Worm (Caenorhabditis elegans): ENCODE data around the gene gfl-1.
"Not testable (repeated sequence)": the region's sequence is repeated elsewhere in the genome, so short reads cannot be mapped to it uniquely, and the experiment has no call there.

gfl-1 gene

ce11 chrIV:11494924-11495323 is 26.2 kb upstream of the gfl-1 start:
- TF ChIP-seq unc-62 (GFP tag; optimal IDR thresholded peaks at IDR 0.05) (no peak), B0035.1 (tag; optimal IDR thresholded peaks at IDR 0.05) (no peak), egl-44 (GFP tag; IDR thresholded peaks at IDR 0.05) (no peak), ztf-6 (GFP tag; IDR thresholded peaks at IDR 0.05) (no peak), ztf-25 (GFP tag; IDR thresholded peaks at IDR 0.05) (no peak), ztf-26 (tag; optimal IDR thresholded peaks at IDR 0.05) (no peak), nfyb-1 (GFP tag; IDR thresholded peaks at IDR 0.05) (no peak), madf-8 (GFP tag; conservative IDR thresholded peaks at IDR 0.05) (no peak), let-526 (GFP tag; IDR thresholded peaks at IDR 0.05) (no peak), mes-4 (tag; optimal IDR thresholded peaks at IDR 0.05) (no peak), lin-40 (tag; optimal IDR thresholded peaks at IDR 0.05) (peak; percentile 18), hmg-1.2 (GFP tag; IDR thresholded peaks at IDR 0.05) (peak; percentile 18; the same call in 1 of the 2 replicates), lin-35 (GFP tag; optimal IDR thresholded peaks at IDR 0.05) (peak in 1 of 3 experiments; percentile 5), tbp1 (GFP tag; optimal IDR thresholded peaks at IDR 0.05) (no peak), ceh-79 (tag; optimal IDR thresholded peaks at IDR 0.05) (no peak), ztf-18 (tag; optimal IDR thresholded peaks at IDR 0.05) (no peak)

ce11 chrIV:11497312-11497711 is 23.8 kb upstream of the gfl-1 start:
- TF ChIP-seq B0261.1 (tag; optimal IDR thresholded peaks at IDR 0.05), result peak; percentile 3
- peak; percentile 82 for TF ChIP-seq tbp1 (GFP tag; optimal IDR thresholded peaks at IDR 0.05)
- TF ChIP-seq madf-6 (GFP tag; IDR thresholded peaks at IDR 0.05), result peak; percentile 55; the same call in 1 of the 2 replicates
- 0 out of 2 replicates have a peak, but pooled peaks have one; percentile 6 for TF ChIP-seq rcor-1 (GFP tag; IDR thresholded peaks at IDR 0.05)
- 0 out of 2 replicates have a peak, but pooled peaks have one; percentile 24 for TF ChIP-seq madf-3 (GFP tag; IDR thresholded peaks at IDR 0.05)
- TF ChIP-seq lin-26 (GFP tag; IDR thresholded peaks at IDR 0.05), result peak; percentile 72
- TF ChIP-seq F33H1.4 (GFP tag; IDR thresholded peaks at IDR 0.05), result 0 out of 2 replicates have a peak, but pooled peaks have one; percentile 12
- TF ChIP-seq nfyb-1 (GFP tag; IDR thresholded peaks at IDR 0.05), result 0 out of 2 replicates have a peak, but pooled peaks have one; percentile 34
- TF ChIP-seq rpc-1 (optimal IDR thresholded peaks at IDR 0.05), result not testable (repeated sequence)
- TF ChIP-seq rpc-1 (tag; optimal IDR thresholded peaks at IDR 0.05), result peak; percentile 58

ce11 chrIV:11498169-11498568 is 22.9 kb upstream of the gfl-1 start, which contains the start of gene sms-1:
Gene sms-1 (minus strand): TSS chrIV:11498174.
- TF ChIP-seq somi-1 (GFP tag; optimal IDR thresholded peaks at IDR 0.05) (no peak), B0336.3 (GFP tag; IDR thresholded peaks at IDR 0.05) (no peak), F57C9.4 (tag; optimal IDR thresholded peaks at IDR 0.05) (no peak), let-607 (tag; optimal IDR thresholded peaks at IDR 0.05) (no peak), madf-6 (GFP tag; IDR thresholded peaks at IDR 0.05) (peak; percentile 92), ztf-22 (GFP tag; optimal IDR thresholded peaks at IDR 0.05) (no peak), ztf-6 (GFP tag; IDR thresholded peaks at IDR 0.05) (no peak), tbx-9 (tag; optimal IDR thresholded peaks at IDR 0.05; ENCODE audit: borderline replicate concordance) (no peak), nhr-179 (tag; optimal IDR thresholded peaks at IDR 0.05) (no peak), cebp-2 (GFP tag; IDR thresholded peaks at IDR 0.05) (no peak), D2030.7 (GFP tag; IDR thresholded peaks at IDR 0.05) (no peak), repo-1 (tag; optimal IDR thresholded peaks at IDR 0.05) (no peak), madf-8 (GFP tag; conservative IDR thresholded peaks at IDR 0.05) (peak; percentile 63), lsl-1 (GFP tag; optimal IDR thresholded peaks at IDR 0.05) (peak; percentile 89), F33H1.4 (GFP tag; IDR thresholded peaks at IDR 0.05) (peak; percentile 86), zim-3 (tag; optimal IDR thresholded peaks at IDR 0.05) (no peak), nfya-2 (GFP tag; IDR thresholded peaks at IDR 0.05) (no peak), F55B11.4 (tag; optimal IDR thresholded peaks at IDR 0.05; ENCODE audit: borderline replicate concordance, insufficient read depth) (no peak), him-1 (tag; optimal IDR thresholded peaks at IDR 0.05) (no peak), ccch-3 (GFP tag; optimal IDR thresholded peaks at IDR 0.05) (no peak), C06A6.2 (GFP tag; conservative IDR thresholded peaks at IDR 0.05) (no peak), ztf-18 (tag; optimal IDR thresholded peaks at IDR 0.05) (no peak), xnd-1 (tag; optimal IDR thresholded peaks at IDR 0.05) (peak; percentile 90), Y79H2A.3 (GFP tag; conservative IDR thresholded peaks at IDR 0.05) (no peak)
